Worm (Caenorhabditis elegans) whole organism, young adult: Measurements from ENCODE around the gene lron-13.

Experiments used
- B0019.2 ChIP-seq: fragments of 200-800 bp; sonication (Bioruptor generic); conservative IDR thresholded peaks from 2 replicates; pipeline ENCODE4 v1.3.6; 2022; ENCODE audit warnings: missing genetic modification reagents, missing genetic modification characterization, missing compliant biosample characterization
- B0035.1 ChIP-seq: sonication (generic microtip); optimal IDR thresholded peaks from 2 replicates; lab custom pipeline; 2016; ENCODE audit warnings: missing genetic modification characterization, mild to moderate bottlenecking, missing compliant biosample characterization, missing genotype, missing genetic modification reagents
- B0336.3 ChIP-seq: fragments of 200-800 bp; sonication (Bioruptor generic); IDR thresholded peaks from 2 replicates; pipeline ENCODE4 v1.3.6; 2022; ENCODE audit warnings: missing genetic modification characterization, missing compliant biosample characterization
- D2030.7 ChIP-seq: fragments of 200-800 bp; sonication (Bioruptor generic); IDR thresholded peaks from 2 replicates; pipeline ENCODE4 v1.3.6; 2022; ENCODE audit warnings: missing genetic modification reagents, missing genetic modification characterization, missing compliant biosample characterization
- F23B12.7 ChIP-seq: sonication (generic microtip); optimal IDR thresholded peaks from 2 replicates; lab custom pipeline; 2017; ENCODE audit warnings: missing genetic modification characterization, mild to moderate bottlenecking, missing compliant biosample characterization, antibody characterized with exemption, moderate library complexity; ENCODE audit not compliant: insufficient read depth
- F49E8.2 ChIP-seq: sonication (generic microtip); optimal IDR thresholded peaks from 3 replicates; lab custom pipeline; 2017; ENCODE audit warnings: missing genetic modification characterization, mild to moderate bottlenecking, missing compliant biosample characterization, antibody characterized with exemption, moderate library complexity; ENCODE audit not compliant: insufficient read depth
- K12H6.12 ChIP-seq: fragments of 200-800 bp; sonication (Bioruptor generic); optimal IDR thresholded peaks from 2 replicates; lab custom pipeline; 2018; ENCODE audit warnings: mild to moderate bottlenecking, missing genetic modification characterization, missing compliant biosample characterization
- Y67H2A.10 ChIP-seq: fragments of 200-800 bp; sonication (Bioruptor generic); conservative IDR thresholded peaks from 2 replicates; pipeline ENCODE4 v1.3.6; 2022; ENCODE audit warnings: missing genetic modification reagents, missing genetic modification characterization, missing compliant biosample characterization
- Y79H2A.3 ChIP-seq: fragments of 200-800 bp; sonication (Bioruptor generic); conservative IDR thresholded peaks from 2 replicates; pipeline ENCODE4 v1.3.6; 2022; ENCODE audit warnings: missing genetic modification reagents, missing genetic modification characterization, missing compliant biosample characterization
- Y95B8A.8 ChIP-seq: fragments of 200-800 bp; sonication (Bioruptor generic); IDR thresholded peaks from 2 replicates; pipeline ENCODE4 v1.3.6; 2022; ENCODE audit warnings: missing genetic modification reagents, missing genetic modification characterization, missing compliant biosample characterization
- aptf-2 ChIP-seq: fragments of 200-800 bp; sonication (Bioruptor generic); conservative IDR thresholded peaks from 2 replicates; pipeline ENCODE4 v1.3.6; 2022; ENCODE audit warnings: missing genetic modification reagents, missing genetic modification characterization, missing compliant biosample characterization
- atf-7 ChIP-seq: sonication (generic microtip); optimal IDR thresholded peaks from 2 replicates; lab custom pipeline; 2017; ENCODE audit warnings: mild to moderate bottlenecking, missing genetic modification characterization, missing compliant biosample characterization
- bed-1 ChIP-seq: fragments of 200-800 bp; sonication (Bioruptor generic); IDR thresholded peaks from 2 replicates; pipeline ENCODE4 v1.3.6; 2022; ENCODE audit warnings: missing genetic modification reagents, missing genetic modification characterization, missing compliant biosample characterization
- bed-2 ChIP-seq: fragments of 200-800 bp; sonication (Bioruptor generic); IDR thresholded peaks from 2 replicates; pipeline ENCODE4 v1.3.6; 2022; ENCODE audit warnings: missing genetic modification reagents, missing genetic modification characterization, missing compliant biosample characterization
- ceh-100 ChIP-seq: fragments of 200-800 bp; sonication (Bioruptor generic); IDR thresholded peaks from 2 replicates; pipeline ENCODE4 v1.3.6; 2022; ENCODE audit warnings: missing genetic modification reagents, missing genetic modification characterization, missing compliant biosample characterization
- ceh-40 ChIP-seq: fragments of 200-800 bp; sonication (Bioruptor generic); IDR thresholded peaks from 2 replicates; pipeline ENCODE4 v1.3.6; 2022; ENCODE audit warnings: missing genetic modification characterization, missing compliant biosample characterization
- die-1 ChIP-seq: sonication (generic microtip); optimal IDR thresholded peaks from 2 replicates; lab custom pipeline; 2016; ENCODE audit warnings: missing genotype, mild to moderate bottlenecking, missing genetic modification characterization, missing compliant biosample characterization
- dpl-1 ChIP-seq: fragments of 150-350 bp; optimal IDR thresholded peaks from 2 replicates; lab custom pipeline; 2014; ENCODE audit warnings: missing biosample characterization, missing genetic modification reagents, missing genetic modification characterization
- egrh-3 ChIP-seq: fragments of 200-800 bp; sonication (Bioruptor generic); IDR thresholded peaks from 2 replicates; pipeline ENCODE4 v1.3.6; 2022; ENCODE audit warnings: missing genetic modification reagents, missing genetic modification characterization, missing compliant biosample characterization
- ekl-4 ChIP-seq: fragments of 200-800 bp; sonication (Bioruptor generic); IDR thresholded peaks from 2 replicates; pipeline ENCODE4 v1.3.6; 2022; ENCODE audit warnings: missing genetic modification reagents, missing genetic modification characterization, missing compliant biosample characterization
- lin-54 ChIP-seq: fragments of 200-800 bp; sonication (Bioruptor generic); optimal IDR thresholded peaks from 2 replicates; lab custom pipeline; 2018; ENCODE audit warnings: mild to moderate bottlenecking, missing genetic modification characterization, missing compliant biosample characterization
- lir-1 ChIP-seq: fragments of 200-800 bp; sonication (Bioruptor generic); conservative IDR thresholded peaks from 2 replicates; pipeline ENCODE4 v1.3.6; 2022; ENCODE audit warnings: missing genetic modification reagents, missing genetic modification characterization, missing compliant biosample characterization
- madf-8 ChIP-seq: fragments of 200-800 bp; sonication (Bioruptor generic); conservative IDR thresholded peaks from 2 replicates; pipeline ENCODE4 v1.3.6; 2022; ENCODE audit warnings: missing genetic modification reagents, missing genetic modification characterization, missing compliant biosample characterization
- nfyb-1 ChIP-seq: fragments of 200-800 bp; sonication (Bioruptor generic); IDR thresholded peaks from 2 replicates; pipeline ENCODE4 v1.3.6; 2022; ENCODE audit warnings: missing genetic modification reagents, missing genetic modification characterization, missing compliant biosample characterization
- nhr-179 ChIP-seq: sonication (generic microtip); optimal IDR thresholded peaks from 2 replicates; lab custom pipeline; 2016; ENCODE audit warnings: mild to moderate bottlenecking, missing genetic modification characterization, missing compliant biosample characterization
- nhr-90 ChIP-seq: sonication (generic microtip); optimal IDR thresholded peaks from 2 replicates; lab custom pipeline; 2016; ENCODE audit warnings: missing genotype, mild to moderate bottlenecking, missing genetic modification characterization, missing compliant biosample characterization
- pbrm-1 ChIP-seq: fragments of 200-800 bp; sonication (Bioruptor generic); IDR thresholded peaks from 2 replicates; pipeline ENCODE4 v1.3.6; 2022; ENCODE audit warnings: missing genetic modification reagents, missing genetic modification characterization, missing compliant biosample characterization
- rpc-1 ChIP-seq, 2 experiments: fragments of 150-350 bp in 1 of 2; sonication (generic microtip) in 1 of 2; optimal IDR thresholded peaks; 2 replicates each; lab custom pipeline; 2014 to 2018; ENCODE audit warnings: missing biosample characterization in 1 of 2, missing genetic modification characterization in 1 of 2, missing genetic modification reagents in 1 of 2, missing genotype in 1 of 2
- snpc-1.3 ChIP-seq: sonication (generic microtip); optimal IDR thresholded peaks from 2 replicates; lab custom pipeline; 2017; ENCODE audit warnings: missing genetic modification characterization, mild to moderate bottlenecking, missing compliant biosample characterization, antibody characterized with exemption, moderate library complexity, missing genotype, missing genetic modification reagents; ENCODE audit not compliant: insufficient read depth
- snpc-3.4 ChIP-seq: sonication (generic microtip); optimal IDR thresholded peaks from 2 replicates; lab custom pipeline; 2017; ENCODE audit warnings: missing genetic modification characterization, mild to moderate bottlenecking, missing compliant biosample characterization, antibody characterized with exemption, moderate library complexity, missing genotype, missing genetic modification reagents
- snpc-4 ChIP-seq, 5 experiments: fragments of 150-350 bp in 1 of 5; sonication (generic microtip) in 4 of 5; optimal IDR thresholded peaks; 2 replicates each; lab custom pipeline; 2014 to 2018; ENCODE audit warnings: missing genetic modification characterization in 5 of 5, missing biosample characterization in 3 of 5, antibody characterized with exemption in 2 of 5, mild to moderate bottlenecking in 2 of 5, missing compliant biosample characterization in 2 of 5, missing genotype in 2 of 5, moderate library complexity in 2 of 5, missing genetic modification reagents in 1 of 5
- sptf-2 ChIP-seq: fragments of 200-800 bp; sonication (Bioruptor generic); optimal IDR thresholded peaks from 2 replicates; lab custom pipeline; 2018; ENCODE audit warnings: mild to moderate bottlenecking, missing genetic modification characterization, missing compliant biosample characterization
- tbp1 ChIP-seq: fragments of 200-800 bp; sonication (Bioruptor generic); optimal IDR thresholded peaks from 2 replicates; lab custom pipeline; 2018; ENCODE audit warnings: mild to moderate bottlenecking, missing genetic modification characterization, missing compliant biosample characterization
- tbx-9 ChIP-seq: sonication (generic microtip); optimal IDR thresholded peaks from 2 replicates; lab custom pipeline; 2016; ENCODE audit warnings: borderline replicate concordance, missing genetic modification characterization, inconsistent platforms, missing compliant biosample characterization
- unc-62 ChIP-seq: fragments of 150-350 bp; optimal IDR thresholded peaks from 2 replicates; lab custom pipeline; 2014; ENCODE audit warnings: missing biosample characterization, missing genetic modification reagents, missing genetic modification characterization
- zim-3 ChIP-seq: sonication (generic microtip); optimal IDR thresholded peaks from 2 replicates; lab custom pipeline; 2017; ENCODE audit warnings: mild to moderate bottlenecking, missing genetic modification characterization, moderate library complexity, missing compliant biosample characterization
- ztf-18 ChIP-seq: sonication (generic microtip); optimal IDR thresholded peaks from 2 replicates; lab custom pipeline; 2016; ENCODE audit warnings: missing genotype, mild to moderate bottlenecking, missing genetic modification characterization, missing compliant biosample characterization
- ztf-22 ChIP-seq: fragments of 200-800 bp; sonication (Bioruptor generic); optimal IDR thresholded peaks from 2 replicates; lab custom pipeline; 2018; ENCODE audit warnings: mild to moderate bottlenecking, missing genetic modification characterization, moderate library complexity, missing compliant biosample characterization
- ztf-25 ChIP-seq: fragments of 200-800 bp; sonication (Bioruptor generic); IDR thresholded peaks from 2 replicates; pipeline ENCODE4 v1.3.6; 2022; ENCODE audit warnings: missing genetic modification reagents, missing genetic modification characterization, missing compliant biosample characterization
- ztf-6 ChIP-seq: fragments of 200-800 bp; sonication (Bioruptor generic); IDR thresholded peaks from 2 replicates; pipeline ENCODE4 v1.3.6; 2022; ENCODE audit warnings: missing genetic modification reagents, missing genetic modification characterization, missing compliant biosample characterization

Gene lron-13

DNA sequence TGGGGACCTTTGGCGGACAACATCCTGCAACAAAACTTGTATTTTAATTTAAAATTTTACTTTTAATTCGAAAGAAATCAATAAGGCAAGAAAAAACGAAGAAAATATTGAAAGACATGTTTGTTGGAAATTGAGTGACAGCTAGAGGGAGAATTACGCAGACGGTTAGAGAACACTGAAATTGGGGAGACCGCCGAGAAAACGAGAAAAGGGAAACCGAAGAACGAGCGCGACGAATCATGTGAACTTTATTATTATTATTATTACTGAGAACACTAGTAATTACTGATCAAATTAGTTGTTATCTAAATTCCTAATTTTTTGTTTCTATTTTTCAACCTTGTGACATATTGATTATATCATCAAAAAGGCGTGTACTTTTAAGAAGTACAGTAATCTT lies 21.7 kb downstream of the lron-13 start, which contains the start of gene mmad-1 (continued):
- TF ChIP-seq tbx-9 (tag; lab: Kevin White, UChicago): no peak
- peak; percentile 2 for TF ChIP-seq K12H6.12 (tag; lab: Kevin White, UChicago)
- no peak; the same call in 1 of the 2 replicates for TF ChIP-seq ceh-100 (GFP tag; lab: Robert Waterston, UW)
- TF ChIP-seq Y67H2A.10 (GFP tag; lab: Robert Waterston, UW): no peak
- no peak for TF ChIP-seq rpc-1 (optimal IDR thresholded peaks at IDR 0.05; lab: Kevin White, UChicago)
- no peak for TF ChIP-seq rpc-1 (tag; optimal IDR thresholded peaks at IDR 0.05; lab: Kevin White, UChicago)
- TF ChIP-seq unc-62 (GFP tag; lab: Kevin White, UChicago): peak; percentile 86
- TF ChIP-seq snpc-1.3: no peak
- TF ChIP-seq D2030.7 (GFP tag; lab: Robert Waterston, UW): no peak
- TF ChIP-seq ztf-22 (GFP tag; lab: Kevin White, UChicago): peak; percentile 31
- TF ChIP-seq dpl-1 (GFP tag; lab: Kevin White, UChicago): no peak
- no peak for TF ChIP-seq bed-1 (GFP tag; lab: Robert Waterston, UW)
- TF ChIP-seq egrh-3 (GFP tag; lab: Robert Waterston, UW): no peak
- no peak for TF ChIP-seq F49E8.2 (tag; lab: Kevin White, UChicago)
- TF ChIP-seq nfyb-1: no peak
- no peak for TF ChIP-seq lir-1 (GFP tag; lab: Robert Waterston, UW)
- no peak for TF ChIP-seq Y95B8A.8
- no peak for TF ChIP-seq zim-3
- TF ChIP-seq madf-8 (GFP tag; lab: Robert Waterston, UW): no peak
- no peak for TF ChIP-seq sptf-2 (GFP tag; lab: Kevin White, UChicago)
- peak; percentile 57 for TF ChIP-seq tbp1 (GFP tag; lab: Kevin White, UChicago)
- TF ChIP-seq ceh-40: no peak
- TF ChIP-seq B0336.3: peak; percentile 20; the same call in 1 of the 2 replicates
- no peak for TF ChIP-seq Y79H2A.3 (GFP tag; lab: Robert Waterston, UW)
- TF ChIP-seq nhr-90 (tag; lab: Kevin White, UChicago): no peak
- TF ChIP-seq pbrm-1 (GFP tag; lab: Robert Waterston, UW): peak; percentile 46; the same call in 1 of the 2 replicates
- no peak for TF ChIP-seq aptf-2 (GFP tag; lab: Robert Waterston, UW)
- no peak for TF ChIP-seq snpc-4 (GFP tag; optimal IDR thresholded peaks at IDR 0.05; lab: Kevin White, UChicago)
- peak in 2 of 4 experiments; percentile 14 to 33 for TF ChIP-seq snpc-4 (tag; optimal IDR thresholded peaks at IDR 0.05; lab: Kevin White, UChicago)
- no peak for TF ChIP-seq nhr-179 (tag; lab: Kevin White, UChicago)
- no peak for TF ChIP-seq ztf-18 (tag; lab: Kevin White, UChicago)
- no peak for TF ChIP-seq B0019.2 (GFP tag; lab: Robert Waterston, UW)
- TF ChIP-seq bed-2 (GFP tag; lab: Robert Waterston, UW): no peak
- TF ChIP-seq B0035.1: no peak
- no peak for TF ChIP-seq die-1 (tag; lab: Kevin White, UChicago)
- TF ChIP-seq ztf-25 (GFP tag; lab: Robert Waterston, UW): no peak
- no peak for TF ChIP-seq atf-7
- no peak for TF ChIP-seq lin-54 (GFP tag; lab: Kevin White, UChicago)
- no peak for TF ChIP-seq ekl-4
- no peak for TF ChIP-seq ztf-6
- no peak for TF ChIP-seq F23B12.7 (tag; lab: Kevin White, UChicago)
- TF ChIP-seq snpc-3.4 (tag; lab: Kevin White, UChicago): no peak
